Fruit fly (Drosophila melanogaster) whole organism, wandering third instar larva: ENCODE measurements around the gene CG11095.

Experiments
- Dfd ChIP-seq: fragments of >200 bp; optimal IDR thresholded peaks from 2 replicates; lab custom pipeline; 2017; ENCODE audit warnings: missing biosample characterization, missing genetic modification characterization
- Hr78 ChIP-seq: fragments of >200 bp; optimal IDR thresholded peaks from 2 replicates; lab custom pipeline; 2017; ENCODE audit warnings: missing biosample characterization, missing genetic modification characterization
- Mio ChIP-seq: sonication (Bioruptor generic); optimal IDR thresholded peaks from 2 replicates; lab custom pipeline; 2016; ENCODE audit warnings: missing biosample characterization, missing genetic modification characterization
- Sp1 ChIP-seq: fragments of 200-800 bp; sonication (Bioruptor generic); optimal IDR thresholded peaks from 3 replicates; lab custom pipeline; 2019; ENCODE audit warnings: missing biosample characterization, mild to moderate bottlenecking, missing genetic modification characterization, moderate library complexity
- brk ChIP-seq: fragments of 200-800 bp; sonication (Bioruptor generic); optimal IDR thresholded peaks from 2 replicates; lab custom pipeline; 2016; ENCODE audit warnings: missing biosample characterization, mild to moderate bottlenecking, missing genetic modification characterization
- h ChIP-seq: fragments of 200-800 bp; sonication (Bioruptor generic); optimal IDR thresholded peaks from 3 replicates; lab custom pipeline; 2016; ENCODE audit warnings: missing biosample characterization, mild to moderate bottlenecking, missing genetic modification characterization
- sage ChIP-seq: fragments of 200-800 bp; sonication (Bioruptor generic); optimal IDR thresholded peaks from 2 replicates; lab custom pipeline; 2016; ENCODE audit warnings: missing biosample characterization, mild to moderate bottlenecking, missing genetic modification characterization
- usp ChIP-seq: fragments of >200 bp; optimal IDR thresholded peaks from 2 replicates; lab custom pipeline; 2017; ENCODE audit warnings: missing biosample characterization, missing genetic modification characterization

DNA sequence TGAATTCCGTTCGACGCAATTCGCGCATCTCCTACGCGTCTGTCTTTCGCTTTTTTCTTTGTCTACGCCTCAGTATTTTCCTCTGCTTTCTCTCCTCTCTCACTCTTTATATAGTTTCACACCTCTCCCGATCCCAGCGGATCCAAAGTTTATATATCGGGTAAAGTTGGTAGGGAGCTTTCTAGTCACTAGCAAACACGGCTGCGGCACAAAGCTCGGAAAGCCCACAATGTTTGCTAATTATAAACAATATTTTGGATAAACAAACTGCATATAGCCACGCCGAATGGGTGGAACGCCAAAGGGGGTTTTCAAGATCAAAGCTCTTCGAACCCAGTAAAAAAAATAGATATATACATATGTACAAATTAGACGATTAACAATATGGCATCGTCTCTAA, 28.6 kb downstream of the CG11095 start:
- TF ChIP-seq Sp1 (GFP tag; lab: Kevin White, UChicago) (no peak), usp (GFP tag; lab: Kevin White, UChicago) (no peak), Dfd (GFP tag; lab: Kevin White, UChicago) (no peak), sage (no peak), Mio (GFP tag; lab: Kevin White, UChicago) (no peak), Hr78 (GFP tag; lab: Kevin White, UChicago) (no peak), h (GFP tag; lab: Kevin White, UChicago) (no peak), brk (GFP tag; lab: Kevin White, UChicago) (no peak)
